Worm (Caenorhabditis elegans) whole organism, late embryonic: ENCODE results near the gene map-1.

Experiments used
- F13H6.1 ChIP-seq: sonication (generic microtip); optimal IDR thresholded peaks from 2 replicates; lab custom pipeline; 2016; ENCODE audit warnings: missing genetic modification characterization, missing compliant biosample characterization
- K02D7.2 ChIP-seq: sonication (generic microtip); optimal IDR thresholded peaks from 2 replicates; lab custom pipeline; 2017; ENCODE audit warnings: mild to moderate bottlenecking, missing genetic modification characterization, missing compliant biosample characterization
- Y22D7AL.16 ChIP-seq: sonication (generic microtip); optimal IDR thresholded peaks from 2 replicates; lab custom pipeline; 2016; ENCODE audit warnings: missing genetic modification characterization, missing compliant biosample characterization
- ahr-1 ChIP-seq: sonication (generic microtip); optimal IDR thresholded peaks from 2 replicates; lab custom pipeline; 2016; ENCODE audit warnings: missing genetic modification characterization, missing compliant biosample characterization
- ama-1 ChIP-seq: fragments of 150-350 bp; optimal IDR thresholded peaks from 2 replicates; lab custom pipeline; 2014
- ceh-14 ChIP-seq: sonication (generic microtip); optimal IDR thresholded peaks from 2 replicates; lab custom pipeline; 2016; ENCODE audit warnings: missing genotype, missing genetic modification characterization, missing compliant biosample characterization
- ceh-18 ChIP-seq: sonication (generic microtip); optimal IDR thresholded peaks from 2 replicates; lab custom pipeline; 2016; ENCODE audit warnings: missing genetic modification characterization, missing compliant biosample characterization
- ceh-2 ChIP-seq: sonication (generic microtip); optimal IDR thresholded peaks from 2 replicates; lab custom pipeline; 2016; ENCODE audit warnings: missing genotype, missing genetic modification characterization, missing compliant biosample characterization
- ceh-22 ChIP-seq: sonication (generic microtip); optimal IDR thresholded peaks from 2 replicates; lab custom pipeline; 2017; ENCODE audit warnings: missing biosample characterization, missing genetic modification characterization
- ceh-24 ChIP-seq: sonication (generic microtip); optimal IDR thresholded peaks from 2 replicates; lab custom pipeline; 2016; ENCODE audit warnings: mild to moderate bottlenecking, missing genetic modification characterization, missing compliant biosample characterization
- ceh-30 ChIP-seq: fragments of 150-350 bp; optimal IDR thresholded peaks from 2 replicates; lab custom pipeline; 2014; ENCODE audit warnings: missing biosample characterization, missing genetic modification characterization
- ceh-31 ChIP-seq: sonication (generic microtip); optimal IDR thresholded peaks from 2 replicates; lab custom pipeline; 2016; ENCODE audit warnings: missing genetic modification characterization, missing compliant biosample characterization
- ceh-34 ChIP-seq: sonication (generic microtip); optimal IDR thresholded peaks from 2 replicates; lab custom pipeline; 2016; ENCODE audit warnings: mild to moderate bottlenecking, missing genetic modification characterization, missing compliant biosample characterization
- ceh-45 ChIP-seq: fragments of 200-800 bp; sonication (Bioruptor generic); IDR thresholded peaks from 2 replicates; pipeline ENCODE4 v1.3.6; 2022; ENCODE audit warnings: missing genetic modification reagents, missing genetic modification characterization, missing compliant biosample characterization
- ceh-48 ChIP-seq: sonication (generic microtip); optimal IDR thresholded peaks from 2 replicates; lab custom pipeline; 2016; ENCODE audit warnings: missing genetic modification characterization, inconsistent platforms, missing compliant biosample characterization
- ceh-9 ChIP-seq: sonication (generic microtip); optimal IDR thresholded peaks from 2 replicates; lab custom pipeline; 2016; ENCODE audit warnings: mild to moderate bottlenecking, missing genetic modification characterization, inconsistent platforms, missing compliant biosample characterization
- che-1 ChIP-seq: sonication (generic microtip); optimal IDR thresholded peaks from 2 replicates; lab custom pipeline; 2016; ENCODE audit warnings: mild to moderate bottlenecking, missing genetic modification characterization, missing compliant biosample characterization
- dmd-4 ChIP-seq: sonication (generic microtip); optimal IDR thresholded peaks from 2 replicates; lab custom pipeline; 2016; ENCODE audit warnings: borderline replicate concordance, missing genetic modification characterization, missing compliant biosample characterization
- dve-1 ChIP-seq: sonication (generic microtip); optimal IDR thresholded peaks from 2 replicates; lab custom pipeline; 2017; ENCODE audit warnings: antibody characterized with exemption, mild to moderate bottlenecking, missing genetic modification characterization, missing compliant biosample characterization
- elt-4 ChIP-seq: sonication (generic microtip); optimal IDR thresholded peaks from 2 replicates; lab custom pipeline; 2016; ENCODE audit warnings: missing genetic modification characterization, missing compliant biosample characterization
- ets-4 ChIP-seq: sonication (generic microtip); optimal IDR thresholded peaks from 2 replicates; lab custom pipeline; 2016; ENCODE audit warnings: missing genetic modification characterization, missing compliant biosample characterization
- gmeb-2 ChIP-seq: sonication (generic microtip); optimal IDR thresholded peaks from 2 replicates; lab custom pipeline; 2016; ENCODE audit warnings: missing genetic modification characterization, inconsistent platforms, missing compliant biosample characterization
- hlh-15 ChIP-seq: sonication (generic microtip); optimal IDR thresholded peaks from 2 replicates; lab custom pipeline; 2016; ENCODE audit warnings: missing genetic modification characterization, missing compliant biosample characterization
- hlh-30 ChIP-seq: sonication (generic microtip); optimal IDR thresholded peaks from 2 replicates; lab custom pipeline; 2017; ENCODE audit warnings: antibody characterized with exemption, missing genetic modification characterization, missing compliant biosample characterization; ENCODE audit not compliant: insufficient read depth
- hlh-6 ChIP-seq: sonication (generic microtip); optimal IDR thresholded peaks from 2 replicates; lab custom pipeline; 2016; ENCODE audit warnings: missing genotype, missing genetic modification characterization, missing compliant biosample characterization
- hlh-8 ChIP-seq: sonication (generic microtip); optimal IDR thresholded peaks from 2 replicates; lab custom pipeline; 2016; ENCODE audit warnings: missing genotype, missing genetic modification characterization, missing compliant biosample characterization
- lim-6 ChIP-seq: sonication (generic microtip); optimal IDR thresholded peaks from 2 replicates; lab custom pipeline; 2016; ENCODE audit warnings: missing genetic modification characterization, missing compliant biosample characterization
- madf-2 ChIP-seq: sonication (generic microtip); optimal IDR thresholded peaks from 2 replicates; lab custom pipeline; 2017; ENCODE audit warnings: missing genetic modification characterization, missing compliant biosample characterization
- mec-3 ChIP-seq: sonication (generic microtip); optimal IDR thresholded peaks from 2 replicates; lab custom pipeline; 2016; ENCODE audit warnings: borderline replicate concordance, missing genetic modification characterization, missing compliant biosample characterization
- nhr-11 ChIP-seq: fragments of 150-350 bp; optimal IDR thresholded peaks from 2 replicates; lab custom pipeline; 2014; ENCODE audit warnings: missing biosample characterization, missing genetic modification characterization
- nhr-232 ChIP-seq: sonication (generic microtip); optimal IDR thresholded peaks from 2 replicates; lab custom pipeline; 2016; ENCODE audit warnings: missing genetic modification characterization, missing compliant biosample characterization
- odd-2 ChIP-seq: sonication (generic microtip); optimal IDR thresholded peaks from 2 replicates; lab custom pipeline; 2017; ENCODE audit warnings: antibody characterized with exemption, mild to moderate bottlenecking, missing genetic modification characterization, missing compliant biosample characterization
- pag-3 ChIP-seq: sonication (generic microtip); optimal IDR thresholded peaks from 2 replicates; lab custom pipeline; 2016; ENCODE audit warnings: missing compliant biosample characterization, missing genetic modification characterization, borderline replicate concordance
- pat-9 ChIP-seq: fragments of 200-800 bp; sonication (Bioruptor generic); optimal IDR thresholded peaks from 2 replicates; lab custom pipeline; 2018; ENCODE audit warnings: mild to moderate bottlenecking, missing genetic modification characterization, moderate library complexity, missing compliant biosample characterization
- pax-1 ChIP-seq: fragments of 150-350 bp; optimal IDR thresholded peaks from 2 replicates; lab custom pipeline; 2014; ENCODE audit warnings: missing biosample characterization, missing genetic modification characterization
- pha-2 ChIP-seq: sonication (generic microtip); optimal IDR thresholded peaks from 2 replicates; lab custom pipeline; 2017; ENCODE audit warnings: mild to moderate bottlenecking, missing genetic modification characterization, missing compliant biosample characterization
- pha-4 ChIP-seq: fragments of 150-350 bp; optimal IDR thresholded peaks from 2 replicates; lab custom pipeline; 2018; ENCODE audit warnings: missing biosample characterization, missing genetic modification reagents, missing genetic modification characterization
- pqm-1 ChIP-seq: sonication (generic microtip); optimal IDR thresholded peaks from 2 replicates; lab custom pipeline; 2016; ENCODE audit warnings: missing genetic modification characterization, missing compliant biosample characterization
- ref-2 ChIP-seq: sonication (generic microtip); optimal IDR thresholded peaks from 2 replicates; lab custom pipeline; 2016; ENCODE audit warnings: missing genetic modification characterization, missing compliant biosample characterization
- rnt-1 ChIP-seq: sonication (generic microtip); optimal IDR thresholded peaks from 2 replicates; lab custom pipeline; 2016; ENCODE audit warnings: missing genetic modification characterization, missing compliant biosample characterization
- sdc-2 ChIP-seq: sonication (generic microtip); optimal IDR thresholded peaks from 2 replicates; lab custom pipeline; 2016; ENCODE audit warnings: missing genotype, missing genetic modification characterization, missing compliant biosample characterization
- sox-4 ChIP-seq: sonication (generic microtip); optimal IDR thresholded peaks from 2 replicates; lab custom pipeline; 2017; ENCODE audit warnings: mild to moderate bottlenecking, missing genetic modification characterization, inconsistent platforms, missing compliant biosample characterization
- syd-9 ChIP-seq: sonication (generic microtip); optimal IDR thresholded peaks from 2 replicates; lab custom pipeline; 2016; ENCODE audit warnings: mild to moderate bottlenecking, missing genetic modification characterization, moderate library complexity, missing compliant biosample characterization
- tbx-2 ChIP-seq: sonication (generic microtip); optimal IDR thresholded peaks from 2 replicates; lab custom pipeline; 2016; ENCODE audit warnings: missing genetic modification characterization, missing compliant biosample characterization
- tbx-7 ChIP-seq: sonication (generic microtip); optimal IDR thresholded peaks from 2 replicates; lab custom pipeline; 2016; ENCODE audit warnings: missing genotype, missing genetic modification characterization, missing compliant biosample characterization
- unc-55 ChIP-seq: sonication (generic microtip); optimal IDR thresholded peaks from 2 replicates; lab custom pipeline; 2017; ENCODE audit warnings: missing biosample characterization, missing genetic modification reagents, missing genetic modification characterization
- ztf-16 ChIP-seq: sonication (generic microtip); optimal IDR thresholded peaks from 2 replicates; lab custom pipeline; 2017; ENCODE audit warnings: missing genetic modification characterization, missing compliant biosample characterization

map-1 gene

ce11 chrIV:3655896-3656295, 30.8 kb downstream of the map-1 start:
- TF ChIP-seq pha-2 (tag; lab: Kevin White, UChicago) (no peak), ahr-1 (tag; lab: Kevin White, UChicago) (no peak), sdc-2 (tag; lab: Kevin White, UChicago) (no peak), Y22D7AL.16 (tag; lab: Kevin White, UChicago) (no peak), hlh-15 (no peak), sox-4 (no peak), tbx-2 (tag; lab: Kevin White, UChicago) (no peak), pha-4 (tag; lab: Kevin White, UChicago) (no peak), syd-9 (tag; lab: Kevin White, UChicago) (no peak), ztf-16 (tag; lab: Kevin White, UChicago) (no peak), hlh-6 (no peak), elt-4 (tag; lab: Kevin White, UChicago) (no peak), ama-1 (no peak), K02D7.2 (tag; lab: Kevin White, UChicago) (no peak)

- TF ChIP-seq nhr-11 (no peak), hlh-30 (no peak), tbx-7 (no peak), unc-55 (GFP tag; lab: Kevin White, UChicago) (peak; percentile 57), ceh-34 (tag; lab: Kevin White, UChicago) (no peak), mec-3 (tag; lab: Kevin White, UChicago) (no peak)
These were observed 31.8 kb downstream of the map-1 start for ce11 chrIV:3654823-3655222.

ce11 chrIV:3654214-3654613, 32.5 kb downstream of the map-1 start:
- no peak for TF ChIP-seq nhr-11
- no peak for TF ChIP-seq dve-1 (tag; lab: Kevin White, UChicago)
- no peak for TF ChIP-seq ceh-9 (tag; lab: Kevin White, UChicago)
- TF ChIP-seq ref-2 (tag; lab: Kevin White, UChicago): peak; percentile 35
- TF ChIP-seq pha-2 (tag; lab: Kevin White, UChicago): no peak
- no peak for TF ChIP-seq ets-4
- no peak for TF ChIP-seq pqm-1 (tag; lab: Kevin White, UChicago)
- TF ChIP-seq odd-2 (tag; lab: Kevin White, UChicago): no peak
- TF ChIP-seq ceh-48: no peak
- no peak for TF ChIP-seq sdc-2 (tag; lab: Kevin White, UChicago)
- TF ChIP-seq F13H6.1 (tag; lab: Kevin White, UChicago): no peak
- no peak for TF ChIP-seq ahr-1 (tag; lab: Kevin White, UChicago)
- TF ChIP-seq pax-1 (tag; lab: Kevin White, UChicago): no peak
- no peak for TF ChIP-seq syd-9 (tag; lab: Kevin White, UChicago)
- no peak for TF ChIP-seq ztf-16 (tag; lab: Kevin White, UChicago)
- TF ChIP-seq che-1: no peak
- peak; percentile 35 for TF ChIP-seq unc-55 (GFP tag; lab: Kevin White, UChicago)
- TF ChIP-seq tbx-2 (tag; lab: Kevin White, UChicago): peak; percentile 59
- TF ChIP-seq lim-6 (tag; lab: Kevin White, UChicago): no peak
- no peak for TF ChIP-seq nhr-232
- no peak for TF ChIP-seq gmeb-2 (tag; lab: Kevin White, UChicago)
- TF ChIP-seq rnt-1 (tag; lab: Kevin White, UChicago): peak; percentile 78
- no peak for TF ChIP-seq ceh-31 (tag; lab: Kevin White, UChicago)
- no peak for TF ChIP-seq pag-3 (tag; lab: Kevin White, UChicago)
- no peak for TF ChIP-seq ceh-30 (tag; lab: Kevin White, UChicago)
- no peak for TF ChIP-seq ceh-2 (tag; lab: Kevin White, UChicago)
- no peak for TF ChIP-seq ceh-45 (GFP tag; lab: Robert Waterston, UW)
- no peak for TF ChIP-seq tbx-7
- no peak for TF ChIP-seq pha-4 (tag; lab: Kevin White, UChicago)
- TF ChIP-seq hlh-8 (tag; lab: Kevin White, UChicago): no peak
- TF ChIP-seq dmd-4 (tag; lab: Kevin White, UChicago): no peak
- no peak for TF ChIP-seq madf-2 (tag; lab: Kevin White, UChicago)
- no peak for TF ChIP-seq ceh-22 (tag; lab: Kevin White, UChicago)
- TF ChIP-seq ceh-24: no peak
- TF ChIP-seq ceh-14 (tag; lab: Kevin White, UChicago): no peak
- peak; percentile 30 for TF ChIP-seq hlh-30
- TF ChIP-seq ceh-18: peak; percentile 91
- TF ChIP-seq pat-9: peak; percentile 12
